Fruit fly (Drosophila melanogaster) Kc167 (cell line): Measurements from ENCODE around the gene FRG1.

Experiments used
- Myc ChIP-seq: fragments of >200 bp; optimal IDR thresholded peaks from 2 replicates; lab custom pipeline; 2017; ENCODE audit warnings: missing external identifiers
- Sin3A ChIP-seq: fragments of >200 bp; optimal IDR thresholded peaks from 2 replicates; lab custom pipeline; 2018; ENCODE audit warnings: missing external identifiers
- h ChIP-seq: fragments of >200 bp; optimal IDR thresholded peaks from 3 replicates; lab custom pipeline; 2018; ENCODE audit warnings: missing external identifiers
- insv ChIP-seq: fragments of >200 bp; optimal IDR thresholded peaks from 3 replicates; lab custom pipeline; 2018; ENCODE audit warnings: missing external identifiers
- psq ChIP-seq: fragments of >200 bp; optimal IDR thresholded peaks from 2 replicates; lab custom pipeline; 2017; ENCODE audit warnings: missing external identifiers
- ttk ChIP-seq: sonication (Bioruptor generic); optimal IDR thresholded peaks from 2 replicates; lab custom pipeline; 2017; ENCODE audit warnings: missing external identifiers

Gene FRG1

dm6 chr3L:20299110-20299509 lies 2.3 kb upstream of the FRG1 start, which contains the start of gene SCCRO4:
SCCRO4 (plus strand) TSS chr3L:20299410.
- TF ChIP-seq ttk: no peak
- no peak for TF ChIP-seq h (lab: Kevin White, UChicago)
- no peak for TF ChIP-seq psq
- TF ChIP-seq insv: no peak
- TF ChIP-seq Sin3A (lab: Kevin White, UChicago): no peak
- TF ChIP-seq Myc (lab: Kevin White, UChicago): no peak

dm6 chr3L:20295095-20295494 lies 1.7 kb downstream of the FRG1 start, which contains the start of gene gogo:
gogo (minus strand) TSS chr3L:20295133.
- no peak for TF ChIP-seq ttk
- TF ChIP-seq h (lab: Kevin White, UChicago): no peak

DNA sequence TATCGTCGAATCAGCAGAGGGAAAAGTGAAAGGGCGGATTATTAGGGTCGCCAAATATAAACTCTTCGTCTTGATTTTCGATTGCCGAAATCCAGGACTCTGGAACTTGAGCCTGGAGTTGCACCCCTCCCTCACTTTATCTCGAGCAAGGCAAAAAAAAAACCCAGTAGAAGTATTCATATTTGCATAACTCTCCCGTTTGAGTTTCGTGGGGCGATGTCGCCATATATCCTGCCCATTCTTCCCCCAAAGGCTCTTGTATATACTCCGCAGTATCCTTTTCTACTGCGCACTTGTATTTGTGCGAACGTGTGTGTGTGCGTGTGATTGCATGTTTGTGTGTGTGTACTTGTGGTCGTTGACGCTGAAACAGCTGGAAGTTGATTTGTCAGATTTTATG lies 9.7 kb downstream of the FRG1 start:
- TF ChIP-seq h (lab: Kevin White, UChicago) (no peak), Myc (lab: Kevin White, UChicago) (no peak), psq (no peak), Sin3A (lab: Kevin White, UChicago) (no peak), ttk (no peak), insv (no peak)

DNA sequence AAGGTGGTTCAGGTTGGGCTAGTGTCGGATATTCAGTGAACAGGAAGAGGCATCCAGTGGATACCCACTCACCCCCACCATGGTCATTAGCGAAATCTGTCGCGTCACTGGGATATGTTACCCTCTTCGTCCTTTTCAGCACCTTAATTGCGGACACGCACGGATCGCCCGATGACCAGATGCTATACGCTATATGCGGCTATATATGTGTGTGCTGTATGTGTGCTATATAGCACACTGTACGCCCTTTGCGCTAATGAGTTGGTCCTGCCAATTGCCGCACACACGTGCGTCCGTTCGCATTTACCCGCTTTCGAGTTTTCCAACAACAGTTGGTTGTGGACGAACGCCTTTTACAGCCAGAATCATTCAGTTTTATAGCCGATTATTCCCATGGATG lies 15.5 kb downstream of the FRG1 start:
- TF ChIP-seq ttk (no peak), psq (no peak), insv (no peak), Myc (lab: Kevin White, UChicago) (no peak), h (lab: Kevin White, UChicago) (no peak), Sin3A (lab: Kevin White, UChicago) (no peak)

- TF ChIP-seq Myc (lab: Kevin White, UChicago) (no peak), psq (no peak), h (lab: Kevin White, UChicago) (no peak)
Observed at dm6 chr3L:20276615-20277014, 20.2 kb downstream of the FRG1 start.

dm6 chr3L:20275886-20276285 lies 20.9 kb downstream of the FRG1 start:
- TF ChIP-seq Myc (lab: Kevin White, UChicago) (no peak), insv (no peak), psq (no peak), ttk (no peak), h (lab: Kevin White, UChicago) (no peak), Sin3A (lab: Kevin White, UChicago) (no peak)

- TF ChIP-seq psq (no peak), insv (no peak), Myc (lab: Kevin White, UChicago) (no peak), ttk (no peak), Sin3A (lab: Kevin White, UChicago) (no peak), h (lab: Kevin White, UChicago) (no peak)
Observed at dm6 chr3L:20275235-20275634, 21.5 kb downstream of the FRG1 start, which contains the start of gene CG17122. CG17122 (minus strand) TSS chr3L:20275335.

- no peak for TF ChIP-seq h (lab: Kevin White, UChicago)
- no peak for TF ChIP-seq Sin3A (lab: Kevin White, UChicago)
- no peak for TF ChIP-seq psq
- TF ChIP-seq Myc (lab: Kevin White, UChicago): no peak
- TF ChIP-seq ttk: no peak
- no peak for TF ChIP-seq insv
Observed at dm6 chr3L:20265514-20265913, 31.3 kb downstream of the FRG1 start, which contains the start of gene CG32228. CG32228 (plus strand) TSS chr3L:20265814.

- no peak for TF ChIP-seq ttk
- no peak for TF ChIP-seq Myc (lab: Kevin White, UChicago)
- no peak for TF ChIP-seq h (lab: Kevin White, UChicago)
Observed at dm6 chr3L:20247513-20248173, 49.1 kb downstream of the FRG1 start, which contains the start of gene rdgC. rdgC (plus strand) TSS chr3L:20248080.
